Fruit fly (Drosophila melanogaster): ENCODE results near the gene CG10877.

The CG10877 gene

DNA sequence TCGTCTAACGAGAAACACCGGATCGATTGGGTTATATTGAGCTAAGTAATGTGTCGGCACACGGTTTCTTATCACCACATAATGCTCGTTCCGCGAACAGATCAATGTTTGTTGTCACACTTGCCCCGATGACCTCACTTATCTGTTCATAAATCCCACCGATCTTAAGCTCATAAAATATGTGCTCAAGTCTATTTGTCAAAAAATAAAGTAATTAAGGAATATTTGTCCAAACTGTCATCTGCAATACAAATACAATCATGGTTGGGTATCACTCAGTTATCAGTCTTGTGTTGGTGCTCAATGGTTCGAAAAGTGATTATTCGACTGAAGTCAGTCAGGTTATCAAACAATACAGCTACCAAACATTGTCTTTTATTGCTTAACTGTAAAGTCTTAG lies 15.6 kb downstream of the CG10877 start (continued):
- TF ChIP-seq lola (GFP tag; optimal IDR thresholded peaks at IDR 0.05) (peak in 1 of 3 experiments; percentile 35), disco-r (GFP tag; optimal IDR thresholded peaks at IDR 0.05) (no peak), CG33557 (GFP tag; optimal IDR thresholded peaks at IDR 0.05) (peak; percentile 32), MESR4 (GFP tag; optimal IDR thresholded peaks at IDR 0.05) (no peak), CG9727 (GFP tag; optimal IDR thresholded peaks at IDR 0.05) (peak; percentile 52), CG30403 (GFP tag; optimal IDR thresholded peaks at IDR 0.05) (no peak), CG10543 (GFP tag; optimal IDR thresholded peaks at IDR 0.05) (no peak), CG2199 (GFP tag; IDR thresholded peaks at IDR 0.05) (no peak), CG2875 (GFP tag; optimal IDR thresholded peaks at IDR 0.05) (peak; percentile 13), pros (GFP tag; optimal IDR thresholded peaks at IDR 0.05) (no peak), tx (GFP tag; optimal IDR thresholded peaks at IDR 0.05) (no peak), croc (GFP tag; conservative IDR thresholded peaks at IDR 0.05) (no peak), Meics (GFP tag; optimal IDR thresholded peaks at IDR 0.05) (no peak), ham (GFP tag; IDR thresholded peaks at IDR 0.05) (no peak), Max (GFP tag; optimal IDR thresholded peaks at IDR 0.05) (peak; percentile 8), so (GFP tag; IDR thresholded peaks at IDR 0.05) (no peak), CG15696 (tag; optimal IDR thresholded peaks at IDR 0.05) (peak; percentile 76), CG3281 (GFP tag; optimal IDR thresholded peaks at IDR 0.05) (no peak), chinmo (GFP tag; IDR thresholded peaks at IDR 0.05; ENCODE audit: partially characterized antibody) (0 out of 4 replicates have a peak, but pooled peaks have one; percentile 14), cg (GFP tag; optimal IDR thresholded peaks at IDR 0.05) (peak; percentile 20), CG15601 (tag; optimal IDR thresholded peaks at IDR 0.05) (peak; percentile 6), CG14710 (tag; optimal IDR thresholded peaks at IDR 0.05) (peak; percentile 0), ac (GFP tag; optimal IDR thresholded peaks at IDR 0.05) (peak; percentile 26), sens (GFP tag) (peak; percentile 88), wek (GFP tag; optimal IDR thresholded peaks at IDR 0.05) (peak; percentile 1), CG34376 (GFP tag; optimal IDR thresholded peaks at IDR 0.05) (peak; percentile 22), NC2β (GFP tag; optimal IDR thresholded peaks at IDR 0.05) (peak; percentile 37), CG12391 (tag; optimal IDR thresholded peaks at IDR 0.05) (no peak), Hand (GFP tag; optimal IDR thresholded peaks at IDR 0.05) (no peak), CG42726 (GFP tag; IDR thresholded peaks at IDR 0.05; ENCODE audit: partially characterized antibody) (no peak), CG8281 (tag; optimal IDR thresholded peaks at IDR 0.05) (no peak), lbe (GFP tag; optimal IDR thresholded peaks at IDR 0.05) (no peak), CG2202 (tag; optimal IDR thresholded peaks at IDR 0.05) (peak; percentile 51), Hr78 (GFP tag; optimal IDR thresholded peaks at IDR 0.05) (peak in 1 of 2 experiments; percentile 77), Tbp (GFP tag; optimal IDR thresholded peaks at IDR 0.05) (no peak), ro (GFP tag; IDR thresholded peaks at IDR 0.05) (no peak), br (optimal IDR thresholded peaks at IDR 0.05) (no peak), CG13894 (tag; optimal IDR thresholded peaks at IDR 0.05) (no peak), grn (GFP tag; optimal IDR thresholded peaks at IDR 0.05) (peak; percentile 28), Pdp1 (GFP tag; optimal IDR thresholded peaks at IDR 0.05) (peak in 1 of 2 experiments; percentile 41), Med (GFP tag) (peak; percentile 80), repo (GFP tag; optimal IDR thresholded peaks at IDR 0.05) (no peak), mirr (GFP tag; optimal IDR thresholded peaks at IDR 0.05) (peak; percentile 71), zfh2 (GFP tag; optimal IDR thresholded peaks at IDR 0.05) (no peak), CG12071 (GFP tag; optimal IDR thresholded peaks at IDR 0.05) (no peak), CG14050 (GFP tag; IDR thresholded peaks at IDR 0.05) (no peak), CG6813 (GFP tag; optimal IDR thresholded peaks at IDR 0.05) (peak; percentile 38), CG17568 (GFP tag; optimal IDR thresholded peaks at IDR 0.05) (no peak), exex (tag; optimal IDR thresholded peaks at IDR 0.05) (peak; percentile 37)
